Fruit fly (Drosophila melanogaster): ENCODE data around the gene Upf1.

The Upf1 gene

dm6 chrX:11905144-11905543 lies at the start of gene Upf1:
Upf1 (minus strand) TSS chrX:11905371.
- peak; percentile 57 for TF ChIP-seq CG17801 (GFP tag; optimal IDR thresholded peaks at IDR 0.05; ENCODE audit: partially characterized antibody)

- no peak for TF ChIP-seq CG17801 (GFP tag; optimal IDR thresholded peaks at IDR 0.05; ENCODE audit: partially characterized antibody)
Measured at dm6 chrX:11930726-11931125, 25.6 kb upstream of the Upf1 start, which contains the start of gene Pdzd8. Pdzd8 (minus strand) TSS chrX:11930850.

dm6 chrX:11925213-11925612 lies 20.0 kb upstream of the Upf1 start:
- TF ChIP-seq CG17801 (GFP tag; optimal IDR thresholded peaks at IDR 0.05; ENCODE audit: partially characterized antibody), result peak; percentile 16

dm6 chrX:11924562-11924961 lies 19.4 kb upstream of the Upf1 start, which contains the start of gene Sclp:
Sclp (minus strand) TSS chrX:11924662.
- TF ChIP-seq CG17801 (GFP tag; optimal IDR thresholded peaks at IDR 0.05; ENCODE audit: partially characterized antibody), result peak; percentile 7

- no peak for TF ChIP-seq CG17801 (GFP tag; optimal IDR thresholded peaks at IDR 0.05; ENCODE audit: partially characterized antibody)
Measured at dm6 chrX:11923698-11924097, 18.5 kb upstream of the Upf1 start.

- TF ChIP-seq CG17801 (GFP tag; optimal IDR thresholded peaks at IDR 0.05; ENCODE audit: partially characterized antibody), result no peak
Measured at dm6 chrX:11922650-11923237, 17.6 kb upstream of the Upf1 start.

dm6 chrX:11920959-11921358 lies 15.8 kb upstream of the Upf1 start:
- TF ChIP-seq CG17801 (GFP tag; optimal IDR thresholded peaks at IDR 0.05; ENCODE audit: partially characterized antibody), result peak; percentile 28

- TF ChIP-seq CG17801 (GFP tag; optimal IDR thresholded peaks at IDR 0.05; ENCODE audit: partially characterized antibody), result peak; percentile 25
Measured at dm6 chrX:11917056-11917633, 12.0 kb upstream of the Upf1 start, which contains the start of gene pot. pot (minus strand) TSS chrX:11917260.

- TF ChIP-seq CG17801 (GFP tag; optimal IDR thresholded peaks at IDR 0.05; ENCODE audit: partially characterized antibody), result peak; percentile 35
Measured at dm6 chrX:11915154-11915593, 10.0 kb upstream of the Upf1 start.

dm6 chrX:11913581-11913980 lies 8.4 kb upstream of the Upf1 start:
- no peak for TF ChIP-seq CG17801 (GFP tag; optimal IDR thresholded peaks at IDR 0.05; ENCODE audit: partially characterized antibody)

dm6 chrX:11906818-11907281 lies 1.7 kb upstream of the Upf1 start, which contains the start of gene CG43156:
CG43156 (minus strand) TSS chrX:11906868.
- TF ChIP-seq CG17801 (GFP tag; optimal IDR thresholded peaks at IDR 0.05; ENCODE audit: partially characterized antibody), result peak; percentile 11

- TF ChIP-seq CG17801 (GFP tag; optimal IDR thresholded peaks at IDR 0.05; ENCODE audit: partially characterized antibody), result no peak
Measured at dm6 chrX:11895141-11895540, 10.0 kb downstream of the Upf1 start.

dm6 chrX:11894198-11894597 lies 11.0 kb downstream of the Upf1 start:
- no peak for TF ChIP-seq CG17801 (GFP tag; optimal IDR thresholded peaks at IDR 0.05; ENCODE audit: partially characterized antibody)

- TF ChIP-seq CG17801 (GFP tag; optimal IDR thresholded peaks at IDR 0.05; ENCODE audit: partially characterized antibody), result no peak
Measured at dm6 chrX:11893643-11894042, 11.5 kb downstream of the Upf1 start, which contains the start of gene wisp. wisp (plus strand) TSS chrX:11893943.

dm6 chrX:11891682-11892179 lies 13.4 kb downstream of the Upf1 start, which contains the start of gene sicily:
sicily (plus strand) TSS chrX:11891732.
- peak; percentile 42 for TF ChIP-seq CG17801 (GFP tag; optimal IDR thresholded peaks at IDR 0.05; ENCODE audit: partially characterized antibody)

- peak; percentile 33 for TF ChIP-seq CG17801 (GFP tag; optimal IDR thresholded peaks at IDR 0.05; ENCODE audit: partially characterized antibody)
Measured at dm6 chrX:11888142-11888541, 17.0 kb downstream of the Upf1 start, which contains the start of gene CG1840. CG1840 (plus strand) TSS chrX:11888352.

All from ovary, adult (tissue).